Fruit fly (Drosophila melanogaster): Measurements from ENCODE around the gene Hsc70-1.

The Hsc70-1 gene

dm6 chr3L:14004041-14004407 is 30.2 kb downstream of the Hsc70-1 start (continued):
- TF ChIP-seq CG34224 (GFP tag; IDR thresholded peaks at IDR 0.05; ENCODE audit: partially characterized antibody) (peak; percentile 46; the same call in 2 of the 3 replicates), Dll (GFP tag; IDR thresholded peaks at IDR 0.05; ENCODE audit: partially characterized antibody) (no peak), D (optimal IDR thresholded peaks at IDR 0.05) (no peak), D (GFP tag; optimal IDR thresholded peaks at IDR 0.05) (no peak), CG7372 (GFP tag; IDR thresholded peaks at IDR 0.05) (no peak), Trl (optimal IDR thresholded peaks at IDR 0.05) (no peak), Trl (GFP tag; optimal IDR thresholded peaks at IDR 0.05) (no peak), Xrp1 (GFP tag; IDR thresholded peaks at IDR 0.05) (no peak), pan (optimal IDR thresholded peaks at IDR 0.05) (no peak), pan (GFP tag; optimal IDR thresholded peaks at IDR 0.05 in 1 of 2, IDR thresholded peaks at IDR 0.05 in 1 of 2) (peak in 1 of 2 experiments; percentile 37), CG17385 (GFP tag; optimal IDR thresholded peaks at IDR 0.05) (peak; percentile 64), tup (GFP tag; optimal IDR thresholded peaks at IDR 0.05) (no peak), slou (GFP tag; optimal IDR thresholded peaks at IDR 0.05) (no peak), chn (GFP tag; optimal IDR thresholded peaks at IDR 0.05) (no peak), sr (GFP tag; IDR thresholded peaks at IDR 0.05) (no peak), bowl (GFP tag; IDR thresholded peaks at IDR 0.05) (no peak), tna (GFP tag; IDR thresholded peaks at IDR 0.05; ENCODE audit: partially characterized antibody) (no peak), tap (tag; optimal IDR thresholded peaks at IDR 0.05) (no peak), Abd-B (GFP tag; optimal IDR thresholded peaks at IDR 0.05) (no peak), HmgD (GFP tag; optimal IDR thresholded peaks at IDR 0.05) (no peak), pros (GFP tag; optimal IDR thresholded peaks at IDR 0.05) (no peak), Dbx (GFP tag; IDR thresholded peaks at IDR 0.05) (peak; percentile 61; the same call in 2 of the 3 replicates), CG14965 (GFP tag; optimal IDR thresholded peaks at IDR 0.05; ENCODE audit: borderline replicate concordance) (no peak), CG12155 (GFP tag; optimal IDR thresholded peaks at IDR 0.05) (no peak), repo (GFP tag; optimal IDR thresholded peaks at IDR 0.05) (no peak), CG1233 (GFP tag; optimal IDR thresholded peaks at IDR 0.05) (peak; percentile 41), CG10979 (tag; optimal IDR thresholded peaks at IDR 0.05) (no peak), Scr (GFP tag; IDR thresholded peaks at IDR 0.05; ENCODE audit: partially characterized antibody) (no peak), E2f1 (GFP tag; IDR thresholded peaks at IDR 0.05) (no peak), schlank (tag; optimal IDR thresholded peaks at IDR 0.05) (no peak), jigr1 (GFP tag; IDR thresholded peaks at IDR 0.05) (no peak), zen (tag; optimal IDR thresholded peaks at IDR 0.05) (no peak), CG11247 (GFP tag; IDR thresholded peaks at IDR 0.05) (peak; percentile 40; the same call in 1 of the 2 replicates), sima (GFP tag; optimal IDR thresholded peaks at IDR 0.05) (no peak), CG12299 (tag; optimal IDR thresholded peaks at IDR 0.05) (no peak), MBD-R2 (GFP tag; IDR thresholded peaks at IDR 0.05) (peak; percentile 46; the same call in 1 of the 2 replicates), CG2889 (GFP tag; IDR thresholded peaks at IDR 0.05) (no peak), vvl (GFP tag; IDR thresholded peaks at IDR 0.05) (peak; percentile 37; the same call in 1 of the 2 replicates), CG6254 (GFP tag; optimal IDR thresholded peaks at IDR 0.05) (peak; percentile 30), Ets97D (GFP tag; optimal IDR thresholded peaks at IDR 0.05) (peak; percentile 75), dysf (GFP tag; IDR thresholded peaks at IDR 0.05) (peak; percentile 5; the same call in 1 of the 3 replicates), aop (GFP tag; IDR thresholded peaks at IDR 0.05) (no peak), rib (GFP tag; IDR thresholded peaks at IDR 0.05) (peak; percentile 98), CG12104 (GFP tag; optimal IDR thresholded peaks at IDR 0.05) (no peak), CG15011 (GFP tag; optimal IDR thresholded peaks at IDR 0.05) (no peak), kni (GFP tag; optimal IDR thresholded peaks at IDR 0.05) (no peak), CG11560 (tag; IDR thresholded peaks at IDR 0.05) (no peak), zfh2 (GFP tag; optimal IDR thresholded peaks at IDR 0.05) (no peak), CG4282 (GFP tag; optimal IDR thresholded peaks at IDR 0.05) (no peak), CG33557 (GFP tag; optimal IDR thresholded peaks at IDR 0.05) (peak; percentile 37), Doc3 (GFP tag; IDR thresholded peaks at IDR 0.05; ENCODE audit: partially characterized antibody) (no peak), Ada2b (GFP tag; IDR thresholded peaks at IDR 0.05) (no peak)

All from whole organism, embryonic.